Fruit fly (Drosophila melanogaster): ENCODE measurements around the gene TM9SF2.

Gene TM9SF2

DNA sequence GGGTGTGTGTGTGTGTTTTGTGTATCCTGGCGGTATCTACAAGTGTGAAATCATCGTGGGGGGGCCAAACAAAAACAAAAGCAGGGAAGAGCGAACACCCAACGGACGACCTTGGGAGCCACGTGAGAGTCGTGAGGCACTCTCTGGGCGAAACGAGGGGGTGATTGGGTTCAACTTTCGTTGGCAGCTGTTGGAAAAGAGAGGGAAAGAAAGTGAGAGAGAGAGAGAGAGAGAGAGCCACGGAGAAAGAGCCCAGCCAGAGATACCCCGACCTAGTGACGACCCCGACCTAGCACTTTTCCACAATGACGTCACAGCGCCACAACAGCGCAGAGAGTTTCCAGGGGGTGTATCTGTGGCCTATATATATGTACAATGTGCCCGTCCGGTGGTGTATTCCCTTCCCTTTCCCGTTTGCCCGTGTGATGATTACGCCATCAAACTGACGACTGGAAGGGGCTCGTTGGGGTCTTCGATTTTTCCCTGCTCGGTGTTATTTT is 28.2 kb downstream of the TM9SF2 start:
- TF ChIP-seq scrt (GFP tag; optimal IDR thresholded peaks at IDR 0.05) (peak; percentile 87), Dfd (GFP tag; optimal IDR thresholded peaks at IDR 0.05) (no peak), CG13894 (tag; optimal IDR thresholded peaks at IDR 0.05) (peak; percentile 78), sr (GFP tag; IDR thresholded peaks at IDR 0.05) (no peak), CG9437 (GFP tag; optimal IDR thresholded peaks at IDR 0.05) (no peak), ftz-f1 (GFP tag; optimal IDR thresholded peaks at IDR 0.05) (peak; percentile 46), onecut (GFP tag; IDR thresholded peaks at IDR 0.05) (peak; percentile 80), BtbVII (GFP tag; optimal IDR thresholded peaks at IDR 0.05) (peak; percentile 79), zen2 (GFP tag; IDR thresholded peaks at IDR 0.05; ENCODE audit: partially characterized antibody) (0 out of 3 replicates have a peak, but pooled peaks have one; percentile 5), abd-A (tag; optimal IDR thresholded peaks at IDR 0.05) (peak; percentile 70), sens (GFP tag) (peak; percentile 41), cwo (GFP tag; optimal IDR thresholded peaks at IDR 0.05) (peak; percentile 59), Adf1 (GFP tag; IDR thresholded peaks at IDR 0.05) (peak; percentile 27; the same call in 1 of the 2 replicates), sug (tag; optimal IDR thresholded peaks at IDR 0.05) (peak; percentile 90), crol (GFP tag; IDR thresholded peaks at IDR 0.05) (peak; percentile 36; the same call in 1 of the 2 replicates), Trl (optimal IDR thresholded peaks at IDR 0.05) (peak; percentile 69 to 83), Trl (GFP tag; optimal IDR thresholded peaks at IDR 0.05) (no peak), ewg (GFP tag; optimal IDR thresholded peaks at IDR 0.05) (peak; percentile 37), Pdp1 (GFP tag; optimal IDR thresholded peaks at IDR 0.05) (peak in 1 of 2 experiments; percentile 54), Med (GFP tag) (no peak), seq (GFP tag; IDR thresholded peaks at IDR 0.05) (peak; percentile 25; the same call in 1 of the 2 replicates), Deaf1 (tag; optimal IDR thresholded peaks at IDR 0.05) (peak; percentile 53), cas (GFP tag; IDR thresholded peaks at IDR 0.05) (no peak)

DNA sequence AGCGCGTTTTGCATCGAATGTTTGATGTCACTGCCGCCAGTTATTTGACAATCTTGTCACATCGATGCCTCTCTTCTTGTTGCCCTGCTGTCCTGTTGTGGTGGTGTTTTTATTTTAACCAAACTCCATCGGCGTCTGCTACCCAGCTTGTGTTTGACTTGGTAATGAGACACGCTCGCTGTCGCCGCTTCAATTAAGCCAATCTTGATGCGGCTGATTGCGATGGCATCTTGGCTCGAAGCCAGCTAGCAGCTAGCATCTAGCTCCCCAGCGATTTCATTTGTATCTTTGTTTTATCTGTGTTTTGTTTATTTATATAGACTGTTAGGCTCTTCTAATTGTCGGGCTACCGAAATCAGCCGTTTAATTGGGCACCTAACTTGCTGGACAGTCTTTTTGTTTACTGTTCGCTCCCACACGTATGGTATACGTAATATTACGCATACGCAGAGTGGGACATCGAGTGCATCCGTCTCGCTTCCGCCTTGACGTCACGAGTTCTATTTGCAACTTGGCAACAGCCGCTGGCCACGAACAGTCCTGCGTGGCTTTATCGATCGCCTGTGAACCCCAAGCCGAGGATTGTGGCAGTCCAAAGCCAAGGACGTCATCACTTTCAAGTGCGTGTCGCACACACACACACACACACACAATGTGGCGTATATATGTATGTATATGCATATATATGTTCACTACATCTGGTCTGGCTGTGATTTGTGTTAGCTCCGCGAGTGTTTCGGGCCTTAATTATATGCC is 29.4 kb downstream of the TM9SF2 start:
- TF ChIP-seq vvl (GFP tag; IDR thresholded peaks at IDR 0.05) (0 out of 2 replicates have a peak, but pooled peaks have one; percentile 23), CG7556 (GFP tag; optimal IDR thresholded peaks at IDR 0.05) (no peak), row (GFP tag; IDR thresholded peaks at IDR 0.05) (0 out of 3 replicates have a peak, but pooled peaks have one; percentile 11), Awh (GFP tag; IDR thresholded peaks at IDR 0.05) (peak; percentile 66), CG1233 (GFP tag; optimal IDR thresholded peaks at IDR 0.05) (no peak), CG8388 (GFP tag; optimal IDR thresholded peaks at IDR 0.05) (no peak), oc (tag; optimal IDR thresholded peaks at IDR 0.05) (no peak), grn (GFP tag; optimal IDR thresholded peaks at IDR 0.05) (peak; percentile 60), CG12299 (tag; optimal IDR thresholded peaks at IDR 0.05) (no peak), CG4854 (GFP tag; optimal IDR thresholded peaks at IDR 0.05) (no peak), CG15011 (GFP tag; optimal IDR thresholded peaks at IDR 0.05) (no peak), CG10565 (GFP tag; optimal IDR thresholded peaks at IDR 0.05) (no peak), vnd (GFP tag; IDR thresholded peaks at IDR 0.05; ENCODE audit: partially characterized antibody) (no peak), CG7987 (GFP tag; optimal IDR thresholded peaks at IDR 0.05) (no peak), onecut (GFP tag; IDR thresholded peaks at IDR 0.05) (peak; percentile 88), Sry-β (GFP tag; optimal IDR thresholded peaks at IDR 0.05) (peak; percentile 10), fd96Cb (tag; optimal IDR thresholded peaks at IDR 0.05) (no peak), dm (GFP tag; optimal IDR thresholded peaks at IDR 0.05) (no peak), Hr51 (GFP tag; optimal IDR thresholded peaks at IDR 0.05) (no peak), Sry-δ (GFP tag; optimal IDR thresholded peaks at IDR 0.05) (no peak), fd64A (GFP tag; optimal IDR thresholded peaks at IDR 0.05) (no peak), BtbVII (GFP tag; optimal IDR thresholded peaks at IDR 0.05) (peak; percentile 66), Ada2b (GFP tag; IDR thresholded peaks at IDR 0.05) (no peak), CG12744 (GFP tag; optimal IDR thresholded peaks at IDR 0.05) (no peak), slp2 (GFP tag; optimal IDR thresholded peaks at IDR 0.05) (no peak), CG11247 (GFP tag; IDR thresholded peaks at IDR 0.05) (no peak), CG7372 (GFP tag; IDR thresholded peaks at IDR 0.05) (peak; percentile 77), crp (GFP tag; optimal IDR thresholded peaks at IDR 0.05) (no peak)
